Worm (Caenorhabditis elegans) whole organism, late embryonic: ENCODE results near the gene tni-1.

ENCODE experiments used
- F13H6.1 ChIP-seq: sonication (generic microtip); optimal IDR thresholded peaks from 2 replicates; lab custom pipeline; 2016; ENCODE audit warnings: missing genetic modification characterization, missing compliant biosample characterization
- che-1 ChIP-seq: sonication (generic microtip); optimal IDR thresholded peaks from 2 replicates; lab custom pipeline; 2016; ENCODE audit warnings: mild to moderate bottlenecking, missing genetic modification characterization, missing compliant biosample characterization
- elt-4 ChIP-seq: sonication (generic microtip); optimal IDR thresholded peaks from 2 replicates; lab custom pipeline; 2016; ENCODE audit warnings: missing genetic modification characterization, missing compliant biosample characterization
- pag-3 ChIP-seq: sonication (generic microtip); optimal IDR thresholded peaks from 2 replicates; lab custom pipeline; 2016; ENCODE audit warnings: missing compliant biosample characterization, missing genetic modification characterization, borderline replicate concordance

ce11 chrX:11346155-11346554 lies 31.1 kb downstream of the tni-1 start, which contains the start of gene oct-2:
- TF ChIP-seq pag-3 (tag; lab: Kevin White, UChicago) (no peak), elt-4 (tag; lab: Kevin White, UChicago) (no peak), che-1 (no peak), F13H6.1 (tag; lab: Kevin White, UChicago) (no peak)
